Fruit fly (Drosophila melanogaster) S2 (cell line): ENCODE measurements around the gene CG8379.

Experiments
- CG8478 ChIP-seq: fragments of >200 bp; optimal IDR thresholded peaks from 2 replicates; lab custom pipeline; 2018
- CTCF ChIP-seq, 2 experiments: fragments of >200 bp; optimal IDR thresholded peaks; 2 replicates each; lab custom pipeline; 2018

DNA sequence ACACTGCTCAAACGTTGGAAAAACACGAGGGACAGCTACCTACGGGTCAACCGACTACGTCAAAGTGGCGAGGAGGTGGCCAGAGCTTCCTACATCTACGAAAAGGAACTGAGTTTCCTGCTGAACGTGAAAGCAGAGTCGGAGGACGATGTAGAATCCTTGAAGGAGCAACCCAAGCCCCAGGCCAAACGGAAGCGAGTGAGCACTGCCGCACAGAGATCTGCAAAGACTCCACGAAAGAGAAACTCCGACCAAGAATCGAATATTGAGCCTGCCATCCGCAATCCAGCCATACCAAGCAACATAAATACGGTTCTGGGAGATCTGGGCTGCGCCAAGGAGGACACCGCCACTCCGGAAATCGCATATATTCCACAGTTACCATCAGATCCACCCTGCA lies 17.6 kb upstream of the CG8379 start:
- TF ChIP-seq CTCF (optimal IDR thresholded peaks at IDR 0.05; lab: Kevin White, UChicago): no peak
- TF ChIP-seq CG8478 (lab: Kevin White, UChicago): no peak
